Fruit fly (Drosophila melanogaster) whole organism, embryonic: ENCODE results near the gene CG34303.

Source experiments
- Adf1 ChIP-seq: fragments of 200-800 bp; sonication (Bioruptor generic); IDR thresholded peaks from 2 replicates; pipeline ENCODE4 v1.3.6; 2022; ENCODE audit warnings: missing biosample characterization, missing genetic modification characterization
- CG10209 ChIP-seq: fragments of 200-800 bp; sonication (Bioruptor generic); optimal IDR thresholded peaks from 3 replicates; lab custom pipeline; 2017; ENCODE audit warnings: missing biosample characterization, mild to moderate bottlenecking, missing genetic modification characterization, missing genetic modification reagents
- CG10366 ChIP-seq: fragments of 200-800 bp; sonication (Bioruptor generic); IDR thresholded peaks from 2 replicates; pipeline ENCODE4 v1.3.6; 2022; ENCODE audit warnings: missing biosample characterization, missing genetic modification characterization
- CG12104 ChIP-seq: fragments of 200-800 bp; sonication (Bioruptor generic); optimal IDR thresholded peaks from 3 replicates; lab custom pipeline; 2016; ENCODE audit warnings: missing biosample characterization, missing genetic modification characterization
- CG14014 ChIP-seq: fragments of 200-800 bp; sonication (Bioruptor generic); IDR thresholded peaks from 2 replicates; pipeline ENCODE4 v1.3.6; 2022; ENCODE audit warnings: missing biosample characterization, missing genetic modification characterization
- CG15011 ChIP-seq: fragments of 200-800 bp; sonication (Bioruptor generic); optimal IDR thresholded peaks from 3 replicates; lab custom pipeline; 2018; ENCODE audit warnings: missing biosample characterization, mild to moderate bottlenecking, missing genetic modification characterization
- CG17612 ChIP-seq: fragments of 200-800 bp; sonication (Bioruptor generic); IDR thresholded peaks from 2 replicates; pipeline ENCODE4 v1.3.6; 2022; ENCODE audit warnings: missing biosample characterization, missing genetic modification characterization
- CG17912 ChIP-seq: fragments of 200-800 bp; sonication (Bioruptor generic); optimal IDR thresholded peaks from 2 replicates; lab custom pipeline; 2018; ENCODE audit warnings: missing biosample characterization, mild to moderate bottlenecking, missing genetic modification characterization
- CG2678 ChIP-seq: fragments of 200-800 bp; sonication (Bioruptor generic); optimal IDR thresholded peaks from 3 replicates; lab custom pipeline; 2019; ENCODE audit warnings: missing biosample characterization, mild to moderate bottlenecking, missing genetic modification characterization, moderate library complexity
- CG2712 ChIP-seq: fragments of 200-800 bp; optimal IDR thresholded peaks from 3 replicates; lab custom pipeline; 2019; ENCODE audit warnings: missing biosample characterization, mild to moderate bottlenecking, missing genetic modification characterization, moderate library complexity
- CG3847 ChIP-seq: fragments of 200-800 bp; sonication (Bioruptor generic); IDR thresholded peaks from 2 replicates; pipeline ENCODE4 v1.3.6; 2022; ENCODE audit warnings: missing biosample characterization, missing genetic modification characterization
- CG4404 ChIP-seq: fragments of 200-800 bp; sonication (Bioruptor generic); IDR thresholded peaks from 2 replicates; pipeline ENCODE4 v1.3.6; 2022; ENCODE audit warnings: missing biosample characterization, missing genetic modification characterization
- CG4617 ChIP-seq: fragments of 200-800 bp; sonication (Bioruptor generic); optimal IDR thresholded peaks from 3 replicates; lab custom pipeline; 2016; ENCODE audit warnings: missing biosample characterization, missing genetic modification characterization, borderline replicate concordance
- CG5180 ChIP-seq: fragments of 200-800 bp; sonication (Bioruptor generic); optimal IDR thresholded peaks from 3 replicates; lab custom pipeline; 2017; ENCODE audit warnings: missing biosample characterization, missing genetic modification characterization, mild to moderate bottlenecking, moderate library complexity, missing genetic modification reagents
- CG7786 ChIP-seq: fragments of 200-800 bp; sonication (Bioruptor generic); optimal IDR thresholded peaks from 2 replicates; lab custom pipeline; 2016; ENCODE audit warnings: missing biosample characterization, missing genetic modification characterization
- CG9215 ChIP-seq: fragments of 200-800 bp; sonication (Bioruptor generic); IDR thresholded peaks from 2 replicates; pipeline ENCODE4 v1.3.6; 2022; ENCODE audit warnings: missing biosample characterization, missing genetic modification characterization
- Deaf1 ChIP-seq: fragments of 200-800 bp; optimal IDR thresholded peaks from 3 replicates; lab custom pipeline; 2019; ENCODE audit warnings: missing biosample characterization, mild to moderate bottlenecking, missing genetic modification characterization, moderate library complexity
- Dfd ChIP-seq, 2 experiments: fragments of >200 bp; optimal IDR thresholded peaks; 2 replicates each; lab custom pipeline; 2017; ENCODE audit warnings: missing biosample characterization in 2 of 2, missing genetic modification characterization in 2 of 2
- Dll ChIP-seq: fragments of 200-800 bp; sonication (Bioruptor generic); IDR thresholded peaks from 4 replicates; pipeline ENCODE4 v1.3.6; 2022; ENCODE audit warnings: missing biosample characterization, missing genetic modification characterization; ENCODE audit not compliant: partially characterized antibody
- E2f1 ChIP-seq: fragments of 200-800 bp; sonication (Bioruptor generic); IDR thresholded peaks from 2 replicates; pipeline ENCODE4 v1.3.6; 2022; ENCODE audit warnings: missing biosample characterization, missing genetic modification characterization
- Elba2 ChIP-seq: fragments of 200-800 bp; sonication (Bioruptor generic); optimal IDR thresholded peaks from 3 replicates; lab custom pipeline; 2016; ENCODE audit warnings: missing biosample characterization, missing genetic modification characterization
- Hmr ChIP-seq: fragments of 200-800 bp; sonication (Bioruptor generic); optimal IDR thresholded peaks from 3 replicates; lab custom pipeline; 2017; ENCODE audit warnings: mild to moderate bottlenecking, missing biosample characterization, missing genetic modification reagents, missing genetic modification characterization
- Lpt ChIP-seq: fragments of >200 bp; optimal IDR thresholded peaks from 2 replicates; lab custom pipeline; 2018; ENCODE audit warnings: missing biosample characterization, missing genetic modification characterization
- Max ChIP-seq: fragments of 200-800 bp; sonication (Bioruptor generic); optimal IDR thresholded peaks from 2 replicates; lab custom pipeline; 2016; ENCODE audit warnings: missing biosample characterization, mild to moderate bottlenecking, missing genetic modification characterization
- Myb ChIP-seq: fragments of 200-800 bp; sonication (Bioruptor generic); optimal IDR thresholded peaks from 2 replicates; lab custom pipeline; 2016; ENCODE audit warnings: missing biosample characterization, missing genetic modification characterization
- Oli ChIP-seq: fragments of 200-800 bp; sonication (Bioruptor generic); optimal IDR thresholded peaks from 2 replicates; lab custom pipeline; 2018; ENCODE audit warnings: missing biosample characterization, mild to moderate bottlenecking, missing genetic modification characterization, moderate library complexity
- Ravus ChIP-seq: fragments of 200-800 bp; sonication (Bioruptor generic); IDR thresholded peaks from 2 replicates; pipeline ENCODE4 v1.3.6; 2022; ENCODE audit warnings: missing biosample characterization, missing genetic modification characterization
- Rfx ChIP-seq: fragments of 200-800 bp; sonication (Bioruptor generic); IDR thresholded peaks from 2 replicates; pipeline ENCODE4 v1.3.6; 2022; ENCODE audit warnings: missing biosample characterization, missing genetic modification characterization
- Rx ChIP-seq: fragments of 200-800 bp; sonication (Bioruptor generic); IDR thresholded peaks from 2 replicates; pipeline ENCODE4 v1.3.6; 2022; ENCODE audit warnings: missing biosample characterization, missing genetic modification characterization
- Taf1 ChIP-seq: fragments of 200-800 bp; sonication (Bioruptor generic); IDR thresholded peaks from 2 replicates; pipeline ENCODE4 v1.3.6; 2022; ENCODE audit warnings: missing biosample characterization, missing genetic modification characterization
- Xbp1 ChIP-seq: fragments of 200-800 bp; sonication (Bioruptor generic); optimal IDR thresholded peaks from 3 replicates; lab custom pipeline; 2016; ENCODE audit warnings: missing biosample characterization, mild to moderate bottlenecking, missing genetic modification characterization
- aop ChIP-seq: fragments of 200-800 bp; sonication (Bioruptor generic); IDR thresholded peaks from 2 replicates; pipeline ENCODE4 v1.3.6; 2022; ENCODE audit warnings: missing biosample characterization, missing genetic modification characterization
- ato ChIP-seq: fragments of 200-800 bp; sonication (Bioruptor generic); IDR thresholded peaks from 2 replicates; pipeline ENCODE4 v1.3.6; 2022; ENCODE audit warnings: missing biosample characterization, missing genetic modification characterization; ENCODE audit not compliant: partially characterized antibody
- bigmax ChIP-seq: fragments of 200-800 bp; sonication (Bioruptor generic); optimal IDR thresholded peaks from 2 replicates; lab custom pipeline; 2018; ENCODE audit warnings: missing biosample characterization, mild to moderate bottlenecking, missing genetic modification characterization
- bowl ChIP-seq: fragments of 200-800 bp; sonication (Bioruptor generic); IDR thresholded peaks from 2 replicates; pipeline ENCODE4 v1.3.6; 2022; ENCODE audit warnings: missing biosample characterization, missing genetic modification characterization
- cg ChIP-seq: fragments of 200-800 bp; sonication (Bioruptor generic); optimal IDR thresholded peaks from 3 replicates; lab custom pipeline; 2019; ENCODE audit warnings: missing biosample characterization, mild to moderate bottlenecking, missing genetic modification characterization, moderate library complexity
- fd64A ChIP-seq: fragments of 200-800 bp; sonication (Bioruptor generic); optimal IDR thresholded peaks from 3 replicates; lab custom pipeline; 2018; ENCODE audit warnings: missing biosample characterization, mild to moderate bottlenecking, missing genetic modification characterization
- gcm2 ChIP-seq: fragments of 200-800 bp; sonication (Bioruptor generic); optimal IDR thresholded peaks from 2 replicates; lab custom pipeline; 2016; ENCODE audit warnings: missing biosample characterization, missing genetic modification characterization
- gro ChIP-seq: fragments of 200-800 bp; sonication (Bioruptor generic); optimal IDR thresholded peaks from 2 replicates; lab custom pipeline; 2016; ENCODE audit warnings: missing biosample characterization, missing genetic modification characterization
- ham ChIP-seq: fragments of 200-800 bp; sonication (Bioruptor generic); IDR thresholded peaks from 2 replicates; pipeline ENCODE4 v1.3.6; 2022; ENCODE audit warnings: missing biosample characterization, missing genetic modification characterization
- her ChIP-seq: fragments of 200-800 bp; sonication (Bioruptor generic); optimal IDR thresholded peaks from 2 replicates; lab custom pipeline; 2016; ENCODE audit warnings: missing biosample characterization, missing genetic modification characterization
- lmd ChIP-seq: fragments of 200-800 bp; sonication (Bioruptor generic); IDR thresholded peaks from 2 replicates; pipeline ENCODE4 v1.3.6; 2022; ENCODE audit warnings: missing biosample characterization, missing genetic modification characterization
- luna ChIP-seq: fragments of 200-800 bp; sonication (Bioruptor generic); optimal IDR thresholded peaks from 2 replicates; lab custom pipeline; 2016; ENCODE audit warnings: missing biosample characterization, missing genetic modification characterization
- maf-S ChIP-seq: fragments of 200-800 bp; sonication (Bioruptor generic); optimal IDR thresholded peaks from 2 replicates; lab custom pipeline; 2016; ENCODE audit warnings: missing biosample characterization, missing genetic modification characterization
- nerfin-2 ChIP-seq: fragments of 200-800 bp; sonication (Bioruptor generic); IDR thresholded peaks from 2 replicates; pipeline ENCODE4 v1.3.6; 2022; ENCODE audit warnings: missing biosample characterization, missing genetic modification characterization; ENCODE audit not compliant: partially characterized antibody
- nmo ChIP-seq: fragments of 200-800 bp; sonication (Bioruptor generic); optimal IDR thresholded peaks from 2 replicates; lab custom pipeline; 2018; ENCODE audit warnings: missing biosample characterization, mild to moderate bottlenecking, missing genetic modification characterization, moderate library complexity
- pb ChIP-seq: fragments of 200-800 bp; sonication (Bioruptor generic); optimal IDR thresholded peaks from 3 replicates; lab custom pipeline; 2016; ENCODE audit warnings: missing biosample characterization, missing genetic modification characterization
- pros ChIP-seq: fragments of 200-800 bp; sonication (Bioruptor generic); optimal IDR thresholded peaks from 3 replicates; lab custom pipeline; 2019; ENCODE audit warnings: missing biosample characterization, mild to moderate bottlenecking, missing genetic modification characterization, moderate library complexity
- pum ChIP-seq: fragments of 200-800 bp; sonication (Bioruptor generic); optimal IDR thresholded peaks from 2 replicates; lab custom pipeline; 2016; ENCODE audit warnings: missing biosample characterization, missing genetic modification characterization
- scrt ChIP-seq: fragments of 200-800 bp; sonication (Bioruptor generic); optimal IDR thresholded peaks from 2 replicates; lab custom pipeline; 2018; ENCODE audit warnings: missing biosample characterization, mild to moderate bottlenecking, missing genetic modification characterization, moderate library complexity
- tgo ChIP-seq: fragments of 200-800 bp; sonication (Bioruptor generic); IDR thresholded peaks from 3 replicates; pipeline ENCODE4 v1.3.6; 2022; ENCODE audit warnings: missing biosample characterization, missing genetic modification characterization
- tin ChIP-seq: fragments of 200-800 bp; sonication (Bioruptor generic); optimal IDR thresholded peaks from 3 replicates; lab custom pipeline; 2016; ENCODE audit warnings: missing biosample characterization, missing genetic modification characterization

The CG34303 gene

DNA sequence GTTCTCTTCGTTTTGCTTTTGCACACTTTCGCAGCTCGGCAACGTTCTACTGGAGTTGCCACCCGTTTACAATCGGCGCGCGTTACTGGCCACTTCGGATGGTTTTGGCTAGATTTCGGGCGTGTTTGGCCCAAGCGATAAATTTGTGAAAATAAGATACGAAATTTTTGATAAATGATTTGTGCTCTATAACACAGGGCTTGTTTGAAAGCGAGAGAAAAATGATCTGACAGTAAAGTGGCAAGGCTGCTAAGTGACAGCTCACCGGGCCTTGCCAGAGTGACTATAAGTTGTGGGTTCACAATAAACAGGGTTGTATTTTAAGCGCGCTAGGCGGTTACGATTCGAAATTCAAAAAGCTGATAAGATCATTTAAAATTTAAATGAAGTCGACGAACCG lies 41.7 kb downstream of the CG34303 start, which contains the start of gene Fmr1 (continued):
- TF ChIP-seq CG15011 (no peak), CG10366 (GFP tag; lab: Robert Waterston, UW) (no peak), Dll (GFP tag; lab: Robert Waterston, UW) (peak; percentile 10; the same call in 1 of the 4 replicates), Oli (peak; percentile 37), pros (GFP tag; lab: Kevin White, UChicago) (no peak), CG12104 (GFP tag; lab: Kevin White, UChicago) (no peak), Hmr (GFP tag; lab: Kevin White, UChicago) (no peak), CG9215 (GFP tag; lab: Robert Waterston, UW) (no peak; the same call in 1 of the 2 replicates), Dfd (GFP tag; optimal IDR thresholded peaks at IDR 0.05; lab: Kevin White, UChicago) (no peak), CG4617 (GFP tag; lab: Kevin White, UChicago) (peak; percentile 63), CG2678 (peak; percentile 32), cg (no peak), pb (GFP tag; lab: Kevin White, UChicago) (peak; percentile 60), Lpt (GFP tag; lab: Kevin White, UChicago) (no peak), CG3847 (GFP tag; lab: Robert Waterston, UW) (peak; percentile 88), lmd (peak; percentile 51; the same call in 1 of the 2 replicates), ham (GFP tag; lab: Robert Waterston, UW) (no peak), CG2712 (tag; lab: Kevin White, UChicago) (peak; percentile 97), gcm2 (GFP tag; lab: Kevin White, UChicago) (no peak), Taf1 (GFP tag; lab: Robert Waterston, UW) (no peak), Adf1 (GFP tag; lab: Robert Waterston, UW) (no peak), maf-S (GFP tag; lab: Kevin White, UChicago) (peak; percentile 52), luna (peak; percentile 12), Ravus (GFP tag; lab: Robert Waterston, UW) (no peak), fd64A (GFP tag; lab: Kevin White, UChicago) (no peak), nerfin-2 (GFP tag; lab: Robert Waterston, UW) (no peak), bowl (no peak), scrt (GFP tag; lab: Kevin White, UChicago) (no peak), CG17912 (no peak), nmo (GFP tag; lab: Kevin White, UChicago) (peak; percentile 77), tgo (GFP tag; lab: Robert Waterston, UW) (no peak), Rx (no peak), gro (no peak), aop (GFP tag; lab: Robert Waterston, UW) (no peak), tin (peak; percentile 29), Elba2 (GFP tag; lab: Kevin White, UChicago) (peak; percentile 40), pum (GFP tag; lab: Kevin White, UChicago) (peak; percentile 64), Rfx (GFP tag; lab: Robert Waterston, UW) (peak; percentile 68), CG7786 (GFP tag; lab: Kevin White, UChicago) (peak; percentile 48), CG4404 (GFP tag; lab: Robert Waterston, UW) (no peak), Deaf1 (tag; lab: Kevin White, UChicago) (peak; percentile 60), ato (GFP tag; lab: Robert Waterston, UW) (no peak), CG17612 (GFP tag; lab: Robert Waterston, UW) (no peak), Myb (GFP tag; lab: Kevin White, UChicago) (peak; percentile 99), CG14014 (GFP tag; lab: Robert Waterston, UW) (peak; percentile 61), Max (peak; percentile 42), E2f1 (GFP tag; lab: Robert Waterston, UW) (0 out of 2 replicates have a peak, but pooled peaks have one; percentile 32), her (GFP tag; lab: Kevin White, UChicago) (no peak), CG5180 (GFP tag; lab: Kevin White, UChicago) (no peak), CG10209 (GFP tag; lab: Kevin White, UChicago) (peak; percentile 28), Xbp1 (GFP tag; lab: Kevin White, UChicago) (peak; percentile 63), bigmax (peak; percentile 11)
